Fruit fly (Drosophila melanogaster) whole organism, prepupa: ENCODE results near the gene Art8.

Experiments used
- CG15336 ChIP-seq: fragments of 200-800 bp; sonication (Bioruptor generic); IDR thresholded peaks from 2 replicates; pipeline ENCODE4 v1.3.6; 2022; ENCODE audit warnings: missing biosample characterization, missing genetic modification characterization
- CG7368 ChIP-seq: fragments of 200-800 bp; sonication (Bioruptor generic); optimal IDR thresholded peaks from 3 replicates; lab custom pipeline; 2016; ENCODE audit warnings: missing biosample characterization, missing genetic modification characterization
- CG8319 ChIP-seq: fragments of 200-800 bp; sonication (Bioruptor generic); optimal IDR thresholded peaks from 3 replicates; lab custom pipeline; 2016; ENCODE audit warnings: missing biosample characterization, missing genetic modification characterization
- Eip75B ChIP-seq: fragments of 200-800 bp; sonication (Bioruptor generic); optimal IDR thresholded peaks from 3 replicates; lab custom pipeline; 2016; ENCODE audit warnings: missing biosample characterization, missing genetic modification characterization
- Sox102F ChIP-seq: fragments of 200-800 bp; sonication (Bioruptor generic); optimal IDR thresholded peaks from 2 replicates; lab custom pipeline; 2016; ENCODE audit warnings: missing biosample characterization, mild to moderate bottlenecking, missing genetic modification characterization
- Sox14 ChIP-seq: fragments of 200-800 bp; sonication (Bioruptor generic); optimal IDR thresholded peaks from 3 replicates; lab custom pipeline; 2016; ENCODE audit warnings: missing biosample characterization, missing genetic modification characterization
- fd85E ChIP-seq: fragments of 200-800 bp; sonication (Bioruptor generic); optimal IDR thresholded peaks from 3 replicates; lab custom pipeline; 2016; ENCODE audit warnings: missing biosample characterization, missing genetic modification characterization
- fkh ChIP-seq: fragments of 200-800 bp; sonication (Bioruptor generic); optimal IDR thresholded peaks from 3 replicates; lab custom pipeline; 2017; ENCODE audit warnings: missing biosample characterization, mild to moderate bottlenecking, missing genetic modification characterization, moderate library complexity
- salr ChIP-seq, 2 experiments: fragments of 200-800 bp; sonication (Bioruptor generic); optimal IDR thresholded peaks; 3 replicates each; lab custom pipeline; 2016 to 2018; ENCODE audit warnings: missing biosample characterization in 2 of 2, missing genetic modification characterization in 2 of 2, mild to moderate bottlenecking in 1 of 2

DNA sequence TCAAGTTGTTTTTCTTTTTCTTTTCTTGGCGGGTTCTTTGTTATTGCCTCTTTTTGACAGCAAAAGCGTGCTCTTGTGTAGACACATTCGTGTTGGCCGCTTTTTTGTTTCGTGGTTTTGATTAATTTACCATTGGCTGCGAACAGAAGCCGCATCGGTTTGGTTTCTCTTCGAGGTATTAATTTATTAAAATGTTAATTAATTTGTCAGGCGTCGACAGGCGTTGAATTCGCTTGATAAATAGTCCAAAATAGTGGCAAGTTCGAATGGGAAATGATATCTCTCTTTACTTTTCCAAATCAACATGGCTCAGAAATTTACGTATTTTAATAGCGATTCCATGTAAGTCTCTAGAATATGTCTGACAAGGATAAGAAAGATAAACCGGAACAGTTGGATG is 23.6 kb upstream of the Art8 start, which contains the start of gene CG18666:
- TF ChIP-seq salr (GFP tag; optimal IDR thresholded peaks at IDR 0.05; lab: Kevin White, UChicago), result no peak
- no peak for TF ChIP-seq CG15336
- no peak for TF ChIP-seq Sox102F (GFP tag; lab: Kevin White, UChicago)
- no peak for TF ChIP-seq fkh
- no peak for TF ChIP-seq CG8319 (GFP tag; lab: Kevin White, UChicago)
- TF ChIP-seq Sox14 (GFP tag; lab: Kevin White, UChicago), result no peak
- no peak for TF ChIP-seq fd85E (GFP tag; lab: Kevin White, UChicago)
- TF ChIP-seq Eip75B (GFP tag; lab: Kevin White, UChicago), result no peak
- TF ChIP-seq CG7368 (GFP tag; lab: Kevin White, UChicago), result no peak
